Fruit fly (Drosophila melanogaster): ENCODE data around the gene CG16798.

DNA sequence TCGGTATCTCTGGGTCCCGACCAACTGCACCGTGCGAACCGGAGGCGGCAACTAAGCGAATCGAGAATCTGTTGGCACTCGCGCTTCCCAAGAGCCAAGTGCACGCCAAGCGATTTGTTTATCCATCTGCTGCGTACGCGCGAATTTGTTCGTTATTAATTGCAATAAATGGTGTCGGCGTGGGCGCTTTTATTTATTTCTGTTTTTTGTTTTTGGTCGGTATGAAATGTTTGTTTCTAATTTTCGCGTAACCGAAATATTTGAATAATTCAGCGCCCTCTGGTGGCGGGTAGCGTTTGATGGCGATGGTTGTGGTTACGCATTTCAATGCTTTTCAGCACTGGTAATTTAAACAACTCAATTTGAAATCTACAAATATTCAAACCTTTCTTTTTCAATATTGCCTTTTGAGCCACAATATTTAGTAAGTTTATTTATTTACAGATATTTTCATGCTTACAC lies 32.6 kb upstream of the CG16798 start, which contains the start of gene CG10947:
- TF ChIP-seq eg (GFP tag; IDR thresholded peaks at IDR 0.05) (no peak), Hr38 (GFP tag; optimal IDR thresholded peaks at IDR 0.05) (no peak), Lpt (GFP tag; optimal IDR thresholded peaks at IDR 0.05) (no peak), CG16779 (tag; optimal IDR thresholded peaks at IDR 0.05) (no peak), Hr39 (GFP tag; optimal IDR thresholded peaks at IDR 0.05) (peak; percentile 54), Blimp-1 (GFP tag; optimal IDR thresholded peaks at IDR 0.05) (no peak)

Data from whole organism, prepupa.